Worm (Caenorhabditis elegans) whole organism, L3 larva: ENCODE measurements around the gene srbc-59.
A peak's percentile ranks its signal among the peaks of the same experiment; 100 is the strongest.

Source experiments
- ama-1 ChIP-seq: fragments of 150-350 bp; optimal IDR thresholded peaks from 2 replicates; lab custom pipeline; 2018
- egl-27 ChIP-seq: sonication (generic microtip); optimal IDR thresholded peaks from 4 replicates; lab custom pipeline; 2017; ENCODE audit warnings: missing biosample characterization, missing genetic modification reagents, missing genetic modification characterization
- hmg-11 ChIP-seq: sonication (generic microtip); optimal IDR thresholded peaks from 2 replicates; lab custom pipeline; 2016; ENCODE audit warnings: missing genetic modification characterization, missing compliant biosample characterization
- nhr-11 ChIP-seq: fragments of 150-350 bp; optimal IDR thresholded peaks from 2 replicates; lab custom pipeline; 2014; ENCODE audit warnings: missing biosample characterization, missing genetic modification characterization
- nhr-12 ChIP-seq: fragments of 150-350 bp; optimal IDR thresholded peaks from 2 replicates; lab custom pipeline; 2014; ENCODE audit warnings: missing biosample characterization, missing genetic modification characterization
- nhr-25 ChIP-seq: sonication (generic microtip); optimal IDR thresholded peaks from 2 replicates; lab custom pipeline; 2017; ENCODE audit warnings: missing biosample characterization, missing genetic modification characterization
- skn-1 ChIP-seq: fragments of 150-350 bp; optimal IDR thresholded peaks from 2 replicates; lab custom pipeline; 2014; ENCODE audit warnings: missing biosample characterization, missing genetic modification characterization
- tbx-2 ChIP-seq: sonication (generic microtip); optimal IDR thresholded peaks from 2 replicates; lab custom pipeline; 2016; ENCODE audit warnings: mild to moderate bottlenecking, missing genetic modification characterization, missing compliant biosample characterization
- ztf-11 ChIP-seq: fragments of 150-350 bp; optimal IDR thresholded peaks from 2 replicates; lab custom pipeline; 2014; ENCODE audit warnings: missing biosample characterization, missing genetic modification characterization
- ztf-4 ChIP-seq: fragments of 150-350 bp; optimal IDR thresholded peaks from 2 replicates; lab custom pipeline; 2014; ENCODE audit warnings: missing biosample characterization, missing genetic modification characterization

ce11 chrV:773256-773655, 5.2 kb upstream of the srbc-59 start, which contains the start of gene sti-1:
- TF ChIP-seq tbx-2 (tag; lab: Kevin White, UChicago) (no peak), ztf-4 (tag; lab: Kevin White, UChicago) (no peak), egl-27 (tag; lab: Kevin White, UChicago) (no peak), nhr-12 (tag; lab: Kevin White, UChicago) (no peak), skn-1 (tag; lab: Kevin White, UChicago) (peak; percentile 35), hmg-11 (peak; percentile 64), nhr-25 (tag; lab: Kevin White, UChicago) (peak; percentile 73), ama-1 (lab: Kevin White, UChicago) (peak; percentile 4), ztf-11 (tag; lab: Kevin White, UChicago) (no peak), nhr-11 (no peak)
